Fruit fly (Drosophila melanogaster): ENCODE results near the gene CG7512.

Gene CG7512

DNA sequence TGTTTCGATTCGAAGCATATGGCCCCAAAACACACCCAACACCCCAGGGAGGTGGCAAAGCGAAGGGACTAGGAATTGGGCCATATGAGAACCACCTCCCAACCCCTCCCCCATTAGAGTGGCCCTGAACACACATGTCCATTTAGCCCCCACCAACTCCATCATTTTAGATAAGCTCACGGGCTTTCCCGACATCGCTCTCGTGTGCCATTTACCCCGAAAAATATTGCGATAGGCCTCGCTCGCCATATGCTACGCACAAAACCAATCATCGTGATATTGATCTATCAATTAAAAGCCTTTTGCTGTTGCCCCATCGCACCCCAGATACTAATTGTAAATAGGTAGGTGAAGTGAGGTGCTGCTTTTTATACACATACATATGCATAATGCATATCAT is 16.9 kb downstream of the CG7512 start:
- no peak for TF ChIP-seq CG15710 (tag; optimal IDR thresholded peaks at IDR 0.05)
- no peak for TF ChIP-seq CG8301 (tag; optimal IDR thresholded peaks at IDR 0.05)
- TF ChIP-seq D1 (tag; optimal IDR thresholded peaks at IDR 0.05) = no peak
- TF ChIP-seq CG17806 (tag; optimal IDR thresholded peaks at IDR 0.05) = no peak
- TF ChIP-seq Snoo (tag; optimal IDR thresholded peaks at IDR 0.05) = no peak

DNA sequence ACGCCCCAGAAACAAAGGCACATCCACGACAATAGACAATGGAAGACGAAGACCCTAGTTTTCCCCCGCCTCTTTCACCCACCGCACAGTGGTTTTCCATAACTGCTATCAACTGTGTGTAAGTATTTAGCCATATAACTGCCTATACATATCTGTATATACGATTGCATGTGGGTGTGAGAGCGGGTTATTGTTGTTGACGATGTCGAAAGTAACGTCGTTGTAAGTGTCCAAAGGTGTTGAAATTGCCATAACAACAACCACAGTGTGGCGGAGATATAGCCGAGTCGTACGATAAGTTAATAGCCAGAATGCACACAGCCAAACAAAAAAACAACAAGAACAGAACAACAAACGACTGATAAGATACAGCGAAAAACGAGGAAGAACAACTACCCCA is 17.8 kb downstream of the CG7512 start:
- TF ChIP-seq fd96Ca (GFP tag; IDR thresholded peaks at IDR 0.05) (peak; percentile 28; the same call in 1 of the 3 replicates), CG8159 (tag; optimal IDR thresholded peaks at IDR 0.05) (peak; percentile 11), rn (GFP tag; IDR thresholded peaks at IDR 0.05) (no peak), Ets98B (GFP tag; IDR thresholded peaks at IDR 0.05) (0 out of 2 replicates have a peak, but pooled peaks have one; percentile 8), CG14655 (GFP tag; optimal IDR thresholded peaks at IDR 0.05) (no peak), CG4496 (GFP tag; IDR thresholded peaks at IDR 0.05) (peak; percentile 48; the same call in 2 of the 3 replicates)

DNA sequence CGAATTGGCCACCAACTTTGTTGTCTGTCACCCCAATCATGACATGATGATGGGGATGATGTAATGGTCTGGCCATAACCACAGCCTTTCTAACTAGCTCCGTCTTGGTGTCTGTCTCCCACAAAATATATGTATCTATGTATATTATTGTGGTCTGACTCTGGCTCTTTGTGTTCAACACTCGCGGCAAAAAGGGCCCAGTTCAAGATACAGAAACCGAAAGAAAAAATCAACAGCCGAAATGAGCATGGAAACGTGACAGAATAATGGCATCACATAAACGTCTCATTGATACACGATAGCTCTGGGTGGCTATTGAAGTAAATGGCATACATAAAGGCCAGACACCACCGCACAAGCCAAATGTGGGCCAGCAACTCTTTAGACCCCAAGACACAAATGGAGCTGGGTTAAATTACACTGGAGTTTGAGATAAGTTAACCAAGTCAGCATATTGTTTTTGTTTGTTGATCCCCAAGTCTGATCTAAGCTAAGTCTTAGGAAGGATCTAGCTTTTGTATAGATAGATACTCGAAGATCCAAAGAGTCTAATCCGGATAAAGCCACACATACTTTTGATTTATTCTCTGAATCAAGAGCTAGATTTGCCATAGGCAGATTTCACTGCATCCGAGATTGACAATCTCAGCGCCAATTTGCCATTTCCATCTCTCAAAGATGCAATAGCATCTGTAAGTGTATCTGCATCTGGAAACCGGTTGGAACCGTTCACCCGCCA is 18.7 kb downstream of the CG7512 start:
- TF ChIP-seq CG14655 (GFP tag; optimal IDR thresholded peaks at IDR 0.05) = peak; percentile 55
- peak; percentile 6 for TF ChIP-seq CG8159 (tag; optimal IDR thresholded peaks at IDR 0.05)
- no peak for TF ChIP-seq EcR (GFP tag; optimal IDR thresholded peaks at IDR 0.05)
- peak; percentile 39 for TF ChIP-seq CG8301 (tag; optimal IDR thresholded peaks at IDR 0.05)
- TF ChIP-seq CG17806 (tag; optimal IDR thresholded peaks at IDR 0.05) = peak; percentile 14
- TF ChIP-seq CG9948 (tag; optimal IDR thresholded peaks at IDR 0.05) = no peak
- TF ChIP-seq CG15710 (tag; optimal IDR thresholded peaks at IDR 0.05) = peak; percentile 1
- TF ChIP-seq CG32121 (GFP tag; IDR thresholded peaks at IDR 0.05) = peak; percentile 34; the same call in 1 of the 2 replicates
- no peak for TF ChIP-seq Pif1A (GFP tag; optimal IDR thresholded peaks at IDR 0.05)
- no peak for TF ChIP-seq CG13204 (GFP tag; optimal IDR thresholded peaks at IDR 0.05)

DNA sequence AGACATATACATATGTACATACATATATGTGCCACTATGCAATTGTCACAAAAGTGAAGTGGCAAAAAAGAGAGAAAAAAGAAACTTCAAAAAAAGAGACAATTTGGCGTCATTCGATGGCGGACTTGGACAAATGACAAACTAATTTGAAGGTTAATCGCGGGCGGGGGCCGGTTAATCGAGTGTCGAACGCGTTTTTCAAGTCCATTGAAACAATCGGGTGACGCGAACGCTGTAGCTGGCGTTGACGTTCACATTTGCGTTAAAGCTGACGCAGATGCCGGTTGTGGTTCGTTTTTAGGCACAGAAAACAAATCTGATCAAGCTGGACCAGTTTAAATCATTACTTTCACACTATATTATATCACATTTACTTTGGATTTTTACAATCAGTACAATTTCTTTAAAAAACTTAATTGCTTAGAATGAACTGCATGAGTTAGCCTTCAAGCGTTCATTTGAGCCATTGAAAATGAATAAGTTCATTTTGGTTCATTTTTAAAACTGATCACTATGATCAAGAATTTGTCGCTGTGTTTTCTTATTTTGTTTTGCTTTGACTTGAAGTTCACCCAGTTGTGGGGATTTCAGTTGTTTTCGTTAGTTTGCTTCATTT is 20.3 kb downstream of the CG7512 start:
- TF ChIP-seq CG17806 (tag; optimal IDR thresholded peaks at IDR 0.05) = peak; percentile 34
- TF ChIP-seq Snoo (tag; optimal IDR thresholded peaks at IDR 0.05) = peak; percentile 39
- TF ChIP-seq CG15710 (tag; optimal IDR thresholded peaks at IDR 0.05) = peak; percentile 19
- no peak for TF ChIP-seq CG10348 (GFP tag; IDR thresholded peaks at IDR 0.05)
- no peak for TF ChIP-seq CG9948 (tag; optimal IDR thresholded peaks at IDR 0.05)
- peak; percentile 16 for TF ChIP-seq CG8159 (tag; optimal IDR thresholded peaks at IDR 0.05)
- TF ChIP-seq Pif1A (GFP tag; optimal IDR thresholded peaks at IDR 0.05) = peak; percentile 3

DNA sequence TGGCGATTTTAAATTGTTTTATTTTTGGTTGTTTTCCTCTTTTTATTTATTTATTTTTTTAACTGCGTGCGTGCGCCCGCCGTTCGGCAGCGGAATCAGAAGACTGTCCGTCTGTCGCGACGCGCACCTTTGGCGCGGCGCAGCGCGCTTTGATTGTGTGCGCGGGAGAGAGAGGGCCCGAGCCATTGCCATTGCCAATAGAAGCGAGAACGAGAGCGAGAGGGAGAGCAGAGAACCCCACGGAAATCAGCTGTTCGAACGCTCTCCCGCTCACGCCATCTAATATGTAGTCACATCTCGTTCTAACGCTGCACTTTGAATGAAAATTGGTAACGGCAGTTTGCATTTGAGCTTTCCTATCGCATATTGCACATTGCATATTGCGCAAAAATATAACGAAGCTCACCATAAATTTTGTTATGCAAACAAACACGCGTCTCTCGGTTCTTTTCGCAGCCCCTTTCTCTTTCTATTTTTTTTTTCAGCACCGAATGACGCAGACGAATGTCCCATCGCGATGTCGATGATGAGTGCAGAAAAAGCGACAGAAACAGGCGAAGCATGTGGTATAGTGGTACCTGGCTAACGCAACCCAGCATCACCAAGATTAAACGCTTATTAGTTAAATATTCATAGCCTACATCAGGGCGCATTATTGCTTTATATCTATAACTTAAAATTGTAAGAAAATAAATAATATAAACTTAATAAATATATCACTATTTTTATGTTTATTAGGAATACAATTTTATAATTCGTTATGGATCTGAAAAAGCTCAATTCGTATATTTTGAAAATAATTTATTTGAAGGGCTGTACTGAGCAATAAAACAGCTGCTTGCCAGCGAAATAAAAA is 21.1 kb downstream of the CG7512 start:
- TF ChIP-seq CG32121 (GFP tag; IDR thresholded peaks at IDR 0.05) (peak; percentile 39), Pif1B (GFP tag; optimal IDR thresholded peaks at IDR 0.05) (no peak), CG4496 (GFP tag; IDR thresholded peaks at IDR 0.05) (peak; percentile 65), CG14655 (GFP tag; optimal IDR thresholded peaks at IDR 0.05) (peak; percentile 29), Snoo (tag; optimal IDR thresholded peaks at IDR 0.05) (peak; percentile 8), Ets98B (GFP tag; IDR thresholded peaks at IDR 0.05) (peak; percentile 52), EcR (GFP tag; optimal IDR thresholded peaks at IDR 0.05) (no peak), fd96Ca (GFP tag; IDR thresholded peaks at IDR 0.05) (peak; percentile 56; the same call in 2 of the 3 replicates), CG12605 (GFP tag; IDR thresholded peaks at IDR 0.05) (peak; percentile 53)

DNA sequence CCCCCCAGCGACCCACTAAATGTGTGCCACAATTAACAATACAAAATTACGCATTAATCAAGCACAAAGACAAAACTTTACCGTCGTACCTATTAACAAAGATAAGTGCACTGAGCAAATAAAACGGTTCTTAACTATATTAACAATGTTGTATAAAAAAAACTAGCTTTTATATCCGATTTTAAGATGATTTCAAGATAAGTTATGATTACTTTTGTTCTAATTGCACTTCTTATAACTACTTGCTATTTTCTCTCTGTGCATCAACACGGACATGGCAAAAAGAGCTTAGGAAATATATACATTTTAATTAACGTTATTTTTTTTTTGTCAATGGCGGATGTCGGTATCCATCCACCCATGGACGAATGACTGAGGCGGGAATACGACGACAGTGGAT is 22.6 kb downstream of the CG7512 start:
- TF ChIP-seq D1 (tag; optimal IDR thresholded peaks at IDR 0.05) (no peak), CG8159 (tag; optimal IDR thresholded peaks at IDR 0.05) (peak; percentile 10), CG10348 (GFP tag; IDR thresholded peaks at IDR 0.05) (no peak), CG8301 (tag; optimal IDR thresholded peaks at IDR 0.05) (no peak), CG17806 (tag; optimal IDR thresholded peaks at IDR 0.05) (no peak), CG34367 (tag; optimal IDR thresholded peaks at IDR 0.05) (no peak), CG32121 (GFP tag; IDR thresholded peaks at IDR 0.05) (0 out of 2 replicates have a peak, but pooled peaks have one; percentile 7), CG15710 (tag; optimal IDR thresholded peaks at IDR 0.05) (no peak), CG14655 (GFP tag; optimal IDR thresholded peaks at IDR 0.05) (peak; percentile 23), gl (tag; optimal IDR thresholded peaks at IDR 0.05) (no peak), CG4496 (GFP tag; IDR thresholded peaks at IDR 0.05) (peak; percentile 75; the same call in 2 of the 3 replicates), CG9948 (tag; optimal IDR thresholded peaks at IDR 0.05) (no peak), Ets98B (GFP tag; IDR thresholded peaks at IDR 0.05) (peak; percentile 56; the same call in 1 of the 2 replicates), EcR (GFP tag; optimal IDR thresholded peaks at IDR 0.05) (no peak), CG12605 (GFP tag; IDR thresholded peaks at IDR 0.05) (0 out of 2 replicates have a peak, but pooled peaks have one; percentile 18)

Data from whole organism, pupa.